Worm (Caenorhabditis elegans): ENCODE data around the gene C03F11.4.

Gene C03F11.4

ce11 chrX:5370605-5371004 lies 35.6 kb downstream of the C03F11.4 start:
- no peak for TF ChIP-seq egl-5 (tag; optimal IDR thresholded peaks at IDR 0.05)
- no peak for TF ChIP-seq nhr-67 (tag; optimal IDR thresholded peaks at IDR 0.05)
- TF ChIP-seq lin-39 (tag; optimal IDR thresholded peaks at IDR 0.05) = no peak
- no peak for TF ChIP-seq elt-3 (tag; optimal IDR thresholded peaks at IDR 0.05)
- TF ChIP-seq hmg-11 (tag; optimal IDR thresholded peaks at IDR 0.05) = no peak
- TF ChIP-seq fkh-10 (GFP tag; optimal IDR thresholded peaks at IDR 0.05) = no peak
- TF ChIP-seq ZK546.5 (tag; optimal IDR thresholded peaks at IDR 0.05) = no peak

ce11 chrX:5368220-5368619 lies 38.0 kb downstream of the C03F11.4 start, which contains the start of gene jkk-1:
TSS of gene jkk-1 (plus strand) at chrX:5368468.
- TF ChIP-seq ceh-82 (tag; optimal IDR thresholded peaks at IDR 0.05) (no peak), elt-3 (tag; optimal IDR thresholded peaks at IDR 0.05) (no peak), lin-39 (tag; optimal IDR thresholded peaks at IDR 0.05) (peak; percentile 78), hmg-11 (tag; optimal IDR thresholded peaks at IDR 0.05) (peak; percentile 25), ceh-28 (tag; optimal IDR thresholded peaks at IDR 0.05) (no peak), nfya-1 (tag; optimal IDR thresholded peaks at IDR 0.05; ENCODE audit: insufficient read depth) (peak; percentile 53), snpc-4 (tag; optimal IDR thresholded peaks at IDR 0.05) (peak; percentile 26), pha-4 (tag; optimal IDR thresholded peaks at IDR 0.05) (no peak)

ce11 chrX:5366613-5367012 lies 39.6 kb downstream of the C03F11.4 start:
- no peak for TF ChIP-seq nhr-77 (tag; optimal IDR thresholded peaks at IDR 0.05)
- no peak for TF ChIP-seq nfya-1 (tag; optimal IDR thresholded peaks at IDR 0.05; ENCODE audit: insufficient read depth)
- TF ChIP-seq unc-62 (GFP tag; optimal IDR thresholded peaks at IDR 0.05) = no peak
- TF ChIP-seq ceh-16 (tag; optimal IDR thresholded peaks at IDR 0.05) = no peak
- no peak for TF ChIP-seq daf-12 (tag; optimal IDR thresholded peaks at IDR 0.05)
- no peak for TF ChIP-seq hmg-11 (tag; optimal IDR thresholded peaks at IDR 0.05)
- TF ChIP-seq sea-2 (GFP tag; optimal IDR thresholded peaks at IDR 0.05) = no peak
- no peak for TF ChIP-seq nhr-11 (tag; optimal IDR thresholded peaks at IDR 0.05)
- no peak for TF ChIP-seq elt-3 (tag; optimal IDR thresholded peaks at IDR 0.05)
- TF ChIP-seq zag-1 (tag; optimal IDR thresholded peaks at IDR 0.05) = no peak

ce11 chrX:5365437-5365836 lies 40.8 kb downstream of the C03F11.4 start, which contains the start of gene F35C8.5:
TSS of gene F35C8.5 (plus strand) at chrX:5365813.
- peak; percentile 16 for TF ChIP-seq pha-4 (tag; optimal IDR thresholded peaks at IDR 0.05)
- TF ChIP-seq elt-2 (tag; optimal IDR thresholded peaks at IDR 0.05) = peak; percentile 57
- TF ChIP-seq jun-1 (tag; optimal IDR thresholded peaks at IDR 0.05) = no peak
- TF ChIP-seq ZK546.5 (tag; optimal IDR thresholded peaks at IDR 0.05) = no peak
- TF ChIP-seq elt-3 (tag; optimal IDR thresholded peaks at IDR 0.05) = no peak
- no peak for TF ChIP-seq nhr-12 (tag; optimal IDR thresholded peaks at IDR 0.05)
- peak; percentile 68 for TF ChIP-seq pqm-1 (tag; optimal IDR thresholded peaks at IDR 0.05)
- no peak for TF ChIP-seq lin-15B (tag; optimal IDR thresholded peaks at IDR 0.05)
- TF ChIP-seq ztf-4 (tag; optimal IDR thresholded peaks at IDR 0.05) = no peak

ce11 chrX:5364222-5364621 lies 42.0 kb downstream of the C03F11.4 start, which contains the start of gene chtl-1:
TSS of gene chtl-1 (minus strand) at chrX:5364322.
- TF ChIP-seq nhr-76 (tag; optimal IDR thresholded peaks at IDR 0.05) (no peak), pha-4 (tag; optimal IDR thresholded peaks at IDR 0.05) (peak; percentile 34)

ce11 chrX:5360682-5361081 lies 45.6 kb downstream of the C03F11.4 start:
- TF ChIP-seq nhr-25 (tag; optimal IDR thresholded peaks at IDR 0.05) (no peak), nhr-43 (tag; optimal IDR thresholded peaks at IDR 0.05; ENCODE audit: poor library complexity, severe bottlenecking) (no peak), pha-4 (tag; optimal IDR thresholded peaks at IDR 0.05) (peak; percentile 17)

- TF ChIP-seq ama-1 (optimal IDR thresholded peaks at IDR 0.05) (no peak), lin-39 (tag; optimal IDR thresholded peaks at IDR 0.05) (peak; percentile 73), egl-27 (tag; optimal IDR thresholded peaks at IDR 0.05) (no peak), unc-39 (tag; optimal IDR thresholded peaks at IDR 0.05) (no peak), nhr-25 (tag; optimal IDR thresholded peaks at IDR 0.05) (peak; percentile 68), nhr-77 (tag; optimal IDR thresholded peaks at IDR 0.05) (no peak), aly-2 (tag; optimal IDR thresholded peaks at IDR 0.05) (no peak), zag-1 (tag; optimal IDR thresholded peaks at IDR 0.05) (no peak), fkh-10 (GFP tag; optimal IDR thresholded peaks at IDR 0.05) (no peak), ZK546.5 (tag; optimal IDR thresholded peaks at IDR 0.05) (no peak), ceh-82 (tag; optimal IDR thresholded peaks at IDR 0.05) (no peak), R02D3.7 (tag; optimal IDR thresholded peaks at IDR 0.05) (no peak), nhr-237 (tag; optimal IDR thresholded peaks at IDR 0.05) (no peak), ztf-4 (tag; optimal IDR thresholded peaks at IDR 0.05) (no peak), lsy-12 (tag; optimal IDR thresholded peaks at IDR 0.05) (no peak), mml-1 (tag; optimal IDR thresholded peaks at IDR 0.05) (no peak), jun-1 (tag; optimal IDR thresholded peaks at IDR 0.05) (peak; percentile 40), elt-3 (tag; optimal IDR thresholded peaks at IDR 0.05) (no peak), nhr-76 (tag; optimal IDR thresholded peaks at IDR 0.05) (no peak), ceh-9 (tag; optimal IDR thresholded peaks at IDR 0.05) (no peak), sea-2 (GFP tag; optimal IDR thresholded peaks at IDR 0.05) (no peak), pha-4 (tag; optimal IDR thresholded peaks at IDR 0.05) (peak; percentile 76), lin-15B (tag; optimal IDR thresholded peaks at IDR 0.05) (no peak), snpc-4 (tag; optimal IDR thresholded peaks at IDR 0.05) (no peak), elt-2 (tag; optimal IDR thresholded peaks at IDR 0.05) (peak; percentile 81), nhr-43 (tag; optimal IDR thresholded peaks at IDR 0.05; ENCODE audit: poor library complexity, severe bottlenecking) (no peak), skn-1 (tag; optimal IDR thresholded peaks at IDR 0.05) (peak; percentile 18), nfya-1 (tag; optimal IDR thresholded peaks at IDR 0.05; ENCODE audit: insufficient read depth) (peak; percentile 4)
Measured at ce11 chrX:5355253-5355652, 51.0 kb downstream of the C03F11.4 start.

Data from whole organism, L3 larva.